Worm (Caenorhabditis elegans): ENCODE data around the gene T27A1.2.
A peak's percentile ranks its signal among the peaks of the same experiment; 100 is the strongest.

T27A1.2 gene

DNA sequence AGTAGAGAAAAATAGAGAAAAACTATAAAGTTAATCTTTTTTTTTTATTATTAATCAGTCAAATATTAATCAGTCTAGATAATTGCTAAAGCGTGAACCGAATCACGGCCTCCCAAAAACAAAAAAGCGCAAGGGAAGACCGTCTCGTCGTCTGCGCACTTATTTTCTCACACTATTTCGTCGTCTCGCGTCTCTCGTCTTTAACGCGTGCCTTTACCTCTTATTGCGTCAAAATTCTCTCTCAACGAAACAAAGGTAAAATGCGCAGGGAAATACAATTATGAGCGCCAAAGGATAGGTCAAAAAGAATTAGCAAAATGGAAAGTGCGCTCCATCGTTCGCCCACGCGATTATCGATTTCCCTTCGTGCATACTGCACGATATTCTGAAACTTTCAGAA, 30.6 kb downstream of the T27A1.2 start:
- TF ChIP-seq efl-1 (GFP tag; optimal IDR thresholded peaks at IDR 0.05) = peak; percentile 56
- peak; percentile 34 for TF ChIP-seq ztf-18 (tag; optimal IDR thresholded peaks at IDR 0.05)
- TF ChIP-seq mcd-1 (GFP tag; IDR thresholded peaks at IDR 0.05) = peak; percentile 76
- TF ChIP-seq snpc-4 (GFP tag; optimal IDR thresholded peaks at IDR 0.05) = no peak
- TF ChIP-seq snpc-4 (tag; optimal IDR thresholded peaks at IDR 0.05) = no peak
- peak; percentile 90 for TF ChIP-seq hmg-1.2 (GFP tag; IDR thresholded peaks at IDR 0.05)
- TF ChIP-seq sea-2 (GFP tag; IDR thresholded peaks at IDR 0.05) = no peak

DNA sequence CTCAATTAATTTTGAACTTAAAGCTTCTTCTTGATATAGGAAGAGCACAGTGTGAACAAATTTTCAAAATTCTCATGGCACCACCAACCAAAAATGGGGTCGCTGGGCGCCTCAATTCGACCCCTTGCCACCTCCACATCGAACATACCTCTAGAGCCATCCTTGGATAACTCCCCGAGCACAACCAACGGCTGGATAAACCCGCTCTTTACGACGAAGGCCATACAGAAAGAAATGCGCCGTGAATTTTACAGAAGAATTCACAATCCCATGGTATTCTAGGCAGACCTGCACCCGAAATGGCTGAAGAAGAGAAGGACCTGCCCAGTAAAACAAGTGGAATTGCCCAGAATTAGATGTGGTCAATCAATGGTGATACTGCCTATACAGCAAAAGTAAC, 34.0 kb downstream of the T27A1.2 start:
- TF ChIP-seq egl-44 (GFP tag; IDR thresholded peaks at IDR 0.05) (no peak), ceh-40 (GFP tag; IDR thresholded peaks at IDR 0.05) (no peak), Y53G8AR.9 (GFP tag; conservative IDR thresholded peaks at IDR 0.05) (no peak), mcd-1 (GFP tag; IDR thresholded peaks at IDR 0.05) (no peak), Y95B8A.8 (GFP tag; IDR thresholded peaks at IDR 0.05) (no peak), F10E7.11 (tag; optimal IDR thresholded peaks at IDR 0.05) (no peak), F37B4.10 (GFP tag; IDR thresholded peaks at IDR 0.05) (no peak), F23B12.7 (tag; optimal IDR thresholded peaks at IDR 0.05; ENCODE audit: insufficient read depth) (no peak)

DNA sequence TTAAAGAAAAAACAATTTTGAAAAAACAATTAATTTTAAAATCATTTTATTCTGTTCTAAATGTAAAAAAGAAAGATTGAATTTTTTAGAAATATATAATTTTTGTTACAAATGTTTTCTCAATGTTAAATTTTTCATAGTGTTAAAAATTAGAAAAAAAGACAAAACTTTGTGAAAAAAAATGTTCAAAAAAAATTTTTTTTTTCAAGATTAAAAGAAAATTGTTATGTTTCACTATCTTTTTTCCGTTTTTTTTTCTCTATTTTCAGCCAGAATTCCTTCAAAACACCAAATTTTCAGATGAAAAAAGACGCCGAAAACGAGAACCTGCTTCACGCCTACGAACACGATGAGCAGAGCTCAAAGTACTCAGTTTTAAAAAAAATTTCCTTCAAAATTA, 41.6 kb downstream of the T27A1.2 start, which contains the start of gene sms-5:
TSS of gene sms-5 (plus strand) at position 301 of the 400 bp plus-strand sequence.
- TF ChIP-seq ztf-26 (tag; optimal IDR thresholded peaks at IDR 0.05) (no peak), sptf-2 (GFP tag; optimal IDR thresholded peaks at IDR 0.05) (no peak), lin-26 (GFP tag; IDR thresholded peaks at IDR 0.05) (no peak), lir-1 (GFP tag; conservative IDR thresholded peaks at IDR 0.05) (no peak), ceh-40 (GFP tag; IDR thresholded peaks at IDR 0.05) (no peak), nhr-120 (GFP tag; IDR thresholded peaks at IDR 0.05) (no peak), chd-7 (tag; optimal IDR thresholded peaks at IDR 0.05) (no peak)

DNA sequence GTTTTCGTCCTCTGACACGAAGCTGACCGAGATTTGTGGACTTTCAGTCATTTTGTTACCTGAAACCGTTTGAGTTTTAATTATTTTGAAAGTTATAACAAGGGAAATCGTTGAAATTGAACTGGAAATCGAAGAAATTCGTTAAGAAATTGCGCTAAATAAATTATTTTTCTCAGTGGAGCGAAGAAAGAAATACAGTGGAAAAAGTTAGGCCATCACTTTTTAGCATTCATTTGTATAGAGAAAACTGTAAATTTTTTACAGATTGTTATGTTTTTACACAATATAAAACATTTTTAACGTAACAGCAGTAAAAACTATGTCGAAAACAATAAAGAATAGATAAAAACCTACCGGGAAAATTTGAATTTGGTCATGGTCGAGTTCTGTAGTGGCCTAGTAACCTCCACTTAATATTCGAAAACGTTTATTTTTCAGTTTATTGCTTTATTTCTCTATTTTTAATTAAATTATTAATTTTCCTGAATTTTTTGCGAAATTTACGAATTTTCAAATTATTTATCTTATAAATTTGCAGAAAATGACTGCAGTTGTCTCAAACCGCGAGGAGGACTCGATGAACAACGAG, 52.3 kb downstream of the T27A1.2 start, which contains the start of the genes gldi-1 and prp-21:
TSS of gene gldi-1 (minus strand) at position 51 of the 589 bp plus-strand sequence.
TSS of gene prp-21 (plus strand) at position 539 of the 589 bp plus-strand sequence.
- TF ChIP-seq Y53F4B.3 (GFP tag; IDR thresholded peaks at IDR 0.05) = no peak
- peak; percentile 8; the same call in 1 of the 2 replicates for TF ChIP-seq hmg-1.2 (GFP tag; IDR thresholded peaks at IDR 0.05)
- TF ChIP-seq efl-1 (GFP tag; optimal IDR thresholded peaks at IDR 0.05) = peak; percentile 9

All from whole organism, young adult.